Fruit fly (Drosophila melanogaster): ENCODE data around the gene Tb.

Tb gene

dm6 chr3R:26671525-26672132 lies 15.4 kb downstream of the Tb start (continued):
- TF ChIP-seq CG7271 (tag; optimal IDR thresholded peaks at IDR 0.05) (no peak), Dp (GFP tag; optimal IDR thresholded peaks at IDR 0.05) (no peak), CG11560 (tag; IDR thresholded peaks at IDR 0.05) (no peak), bbx (GFP tag; IDR thresholded peaks at IDR 0.05; ENCODE audit: partially characterized antibody) (no peak), CG3726 (GFP tag; IDR thresholded peaks at IDR 0.05) (no peak), HmgZ (tag; optimal IDR thresholded peaks at IDR 0.05) (no peak), ara (GFP tag; IDR thresholded peaks at IDR 0.05) (no peak), ap (GFP tag; IDR thresholded peaks at IDR 0.05) (no peak), az2 (GFP tag; optimal IDR thresholded peaks at IDR 0.05) (no peak), ham (GFP tag; IDR thresholded peaks at IDR 0.05) (no peak), CG11247 (GFP tag; IDR thresholded peaks at IDR 0.05) (no peak), sens (GFP tag) (peak; percentile 68), Dfd (GFP tag; optimal IDR thresholded peaks at IDR 0.05) (no peak), CG11696 (GFP tag; IDR thresholded peaks at IDR 0.05) (no peak), Dbx (GFP tag; IDR thresholded peaks at IDR 0.05) (0 out of 3 replicates have a peak, but pooled peaks have one; percentile 30), GATAe (GFP tag; conservative IDR thresholded peaks at IDR 0.05) (no peak), CG17186 (GFP tag; optimal IDR thresholded peaks at IDR 0.05) (no peak), CrebB (tag; optimal IDR thresholded peaks at IDR 0.05) (no peak), Side (GFP tag; optimal IDR thresholded peaks at IDR 0.05) (no peak), Ets65A (GFP tag) (peak; percentile 59), pnt (GFP tag; optimal IDR thresholded peaks at IDR 0.05) (no peak), btn (GFP tag; optimal IDR thresholded peaks at IDR 0.05) (no peak), schlank (tag; optimal IDR thresholded peaks at IDR 0.05) (no peak), pzg (GFP tag; optimal IDR thresholded peaks at IDR 0.05) (no peak), CG7987 (GFP tag; optimal IDR thresholded peaks at IDR 0.05) (no peak), jumu (GFP tag; optimal IDR thresholded peaks at IDR 0.05) (no peak), Hmr (GFP tag; optimal IDR thresholded peaks at IDR 0.05) (peak; percentile 53), CG32532 (GFP tag; IDR thresholded peaks at IDR 0.05) (no peak), tup (GFP tag; optimal IDR thresholded peaks at IDR 0.05) (no peak), tll (GFP tag; optimal IDR thresholded peaks at IDR 0.05) (no peak), ato (GFP tag; IDR thresholded peaks at IDR 0.05; ENCODE audit: partially characterized antibody) (no peak), Optix (GFP tag; IDR thresholded peaks at IDR 0.05) (no peak), CG31388 (GFP tag; optimal IDR thresholded peaks at IDR 0.05) (no peak), CG17328 (GFP tag; IDR thresholded peaks at IDR 0.05) (no peak), Atf6 (GFP tag; IDR thresholded peaks at IDR 0.05) (no peak), bigmax (GFP tag; optimal IDR thresholded peaks at IDR 0.05) (no peak), Xrp1 (GFP tag; IDR thresholded peaks at IDR 0.05) (no peak), cwo (GFP tag; optimal IDR thresholded peaks at IDR 0.05) (peak; percentile 40), CG6272 (GFP tag; IDR thresholded peaks at IDR 0.05) (no peak), her (GFP tag; optimal IDR thresholded peaks at IDR 0.05) (no peak), H2.0 (GFP tag; IDR thresholded peaks at IDR 0.05) (no peak), sqz (GFP tag; optimal IDR thresholded peaks at IDR 0.05) (no peak), CG10543 (GFP tag; optimal IDR thresholded peaks at IDR 0.05) (peak; percentile 14), CG6254 (GFP tag; optimal IDR thresholded peaks at IDR 0.05) (no peak), Meics (GFP tag; optimal IDR thresholded peaks at IDR 0.05) (peak; percentile 59), CG15073 (GFP tag; optimal IDR thresholded peaks at IDR 0.05) (no peak), CG17912 (GFP tag; optimal IDR thresholded peaks at IDR 0.05) (no peak), psq (GFP tag; optimal IDR thresholded peaks at IDR 0.05) (no peak), C15 (GFP tag; IDR thresholded peaks at IDR 0.05) (no peak), run (tag; optimal IDR thresholded peaks at IDR 0.05) (no peak), ase (GFP tag; IDR thresholded peaks at IDR 0.05) (no peak), Six4 (GFP tag; optimal IDR thresholded peaks at IDR 0.05) (no peak)

Data from whole organism, embryonic.